Worm (Caenorhabditis elegans) whole organism, L4 larva: ENCODE results near the gene cku-80.

Source experiments
- aly-2 ChIP-seq: sonication (generic microtip); optimal IDR thresholded peaks from 2 replicates; lab custom pipeline; 2018; ENCODE audit warnings: missing biosample characterization, missing genetic modification characterization
- mdl-1 ChIP-seq, 2 experiments: fragments of 150-350 bp in 1 of 2; sonication (generic microtip) in 1 of 2; optimal IDR thresholded peaks; 2 replicates each; lab custom pipeline; 2014 to 2017; ENCODE audit warnings: missing biosample characterization in 2 of 2, missing genetic modification characterization in 2 of 2

DNA sequence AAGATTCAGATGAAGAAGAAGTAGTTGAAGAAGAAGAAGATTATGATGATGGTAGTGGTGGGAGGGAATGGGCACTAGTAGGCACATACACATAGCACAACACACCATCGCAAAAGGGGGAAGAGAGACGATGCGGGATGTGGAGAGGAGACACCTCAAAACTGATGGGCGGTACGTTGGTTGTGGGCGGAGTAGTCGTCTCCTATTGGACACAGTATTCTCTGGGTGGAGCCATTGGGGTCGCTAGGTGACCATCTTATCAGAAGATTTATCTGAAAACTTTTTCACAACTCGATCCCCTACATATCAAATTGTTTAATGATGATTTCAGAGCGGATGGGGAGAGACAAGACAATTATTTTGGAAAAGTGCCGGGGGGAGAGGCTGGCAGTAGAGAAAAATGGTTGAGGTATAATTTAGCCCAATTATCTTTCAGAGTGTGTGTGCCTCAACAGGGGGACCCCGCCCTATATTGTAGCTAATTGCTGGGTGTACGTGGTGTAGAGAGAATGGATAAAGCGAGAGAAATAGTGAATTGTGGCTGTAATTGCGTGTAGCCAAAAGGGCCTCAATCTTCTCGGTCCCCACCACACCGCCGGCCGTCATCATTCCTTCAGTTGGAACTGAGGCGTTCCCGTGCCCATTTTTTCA, 31.2 kb downstream of the cku-80 start:
- TF ChIP-seq aly-2 (tag; lab: Kevin White, UChicago) (no peak), mdl-1 (tag; optimal IDR thresholded peaks at IDR 0.05; lab: Kevin White, UChicago) (no peak)
